Worm (Caenorhabditis elegans): ENCODE measurements around the gene F21C10.10.

DNA sequence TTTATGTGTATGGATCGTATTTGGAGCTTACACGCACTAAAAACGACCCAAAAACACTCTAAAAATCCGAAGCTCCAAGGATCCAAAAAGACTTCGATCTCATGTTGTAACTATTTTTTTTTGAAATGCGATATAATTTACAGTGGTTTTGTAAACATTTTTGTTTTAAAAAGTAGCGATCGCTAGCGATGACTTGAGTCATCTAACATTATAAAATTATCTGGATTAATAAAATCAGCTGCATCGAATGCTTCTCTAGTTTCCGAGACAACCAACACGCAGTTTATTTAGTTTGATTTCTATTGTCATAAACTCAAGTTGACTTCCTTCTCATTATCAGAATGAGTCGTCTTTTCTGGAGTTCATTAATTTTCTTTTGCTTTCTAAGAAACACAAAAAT, 36.0 kb downstream of the F21C10.10 start, which contains the start of gene F21C10.1:
- TF ChIP-seq mdl-1 (tag; optimal IDR thresholded peaks at IDR 0.05) (no peak), nfya-1 (tag; optimal IDR thresholded peaks at IDR 0.05; ENCODE audit: insufficient read depth) (no peak), daf-12 (tag; optimal IDR thresholded peaks at IDR 0.05) (no peak), nhr-77 (tag; optimal IDR thresholded peaks at IDR 0.05) (no peak), fkh-2 (tag; optimal IDR thresholded peaks at IDR 0.05) (no peak), snpc-4 (tag; optimal IDR thresholded peaks at IDR 0.05) (no peak), nhr-11 (tag; optimal IDR thresholded peaks at IDR 0.05) (no peak), mml-1 (tag; optimal IDR thresholded peaks at IDR 0.05) (no peak), nhr-237 (tag; optimal IDR thresholded peaks at IDR 0.05) (no peak), ztf-11 (tag; optimal IDR thresholded peaks at IDR 0.05) (no peak)
